Fruit fly (Drosophila melanogaster) whole organism, embryonic: ENCODE results near the gene CG17784.

Source experiments
- Bdp1 ChIP-seq: fragments of 200-800 bp; sonication (Bioruptor generic); optimal IDR thresholded peaks from 3 replicates; lab custom pipeline; 2016; ENCODE audit warnings: missing biosample characterization, missing genetic modification characterization
- CG6813 ChIP-seq: fragments of 200-800 bp; sonication (Bioruptor generic); optimal IDR thresholded peaks from 2 replicates; lab custom pipeline; 2017; ENCODE audit warnings: missing biosample characterization, missing genetic modification characterization, mild to moderate bottlenecking, moderate library complexity, missing genetic modification reagents
- Myb ChIP-seq: fragments of 200-800 bp; sonication (Bioruptor generic); optimal IDR thresholded peaks from 2 replicates; lab custom pipeline; 2016; ENCODE audit warnings: missing biosample characterization, missing genetic modification characterization
- lilli ChIP-seq: fragments of 200-800 bp; sonication (Bioruptor generic); optimal IDR thresholded peaks from 3 replicates; lab custom pipeline; 2016; ENCODE audit warnings: missing biosample characterization, missing genetic modification characterization
- so ChIP-seq: fragments of 200-800 bp; sonication (Bioruptor generic); IDR thresholded peaks from 3 replicates; pipeline ENCODE4 v1.3.6; 2022; ENCODE audit warnings: missing biosample characterization, missing genetic modification characterization

dm6 chr3R:24372662-24373061, 7.9 kb upstream of the CG17784 start, which contains the start of gene CG17782:
- TF ChIP-seq lilli (GFP tag; lab: Kevin White, UChicago) (no peak), so (GFP tag; lab: Robert Waterston, UW) (no peak), CG6813 (no peak), Myb (GFP tag; lab: Kevin White, UChicago) (no peak), Bdp1 (GFP tag; lab: Kevin White, UChicago) (no peak)
